Fruit fly (Drosophila melanogaster) whole organism: ENCODE results near the gene CG13658.

Experiments used
- psq ChIP-seq: fragments of >200 bp; optimal IDR thresholded peaks from 2 replicates; lab custom pipeline; 2017
- usp ChIP-seq: fragments of >200 bp; optimal IDR thresholded peaks from 2 replicates; lab custom pipeline; 2017; ENCODE audit warnings: missing biosample characterization, missing genetic modification characterization, mixed read lengths

- TF ChIP-seq psq (no peak), usp (GFP tag; lab: Kevin White, UChicago) (no peak)
Measured at dm6 chr3R:25310843-25311242, 23.6 kb downstream of the CG13658 start, which contains the start of gene CG31099.
